Fruit fly (Drosophila melanogaster) S2 (cell line): Measurements from ENCODE around the gene Ac76E.
A peak's percentile ranks its signal among the peaks of the same experiment; 100 is the strongest.

Experiments used
- CG8478 ChIP-seq: fragments of >200 bp; optimal IDR thresholded peaks from 2 replicates; lab custom pipeline; 2018
- CTCF ChIP-seq, 2 experiments: fragments of >200 bp; optimal IDR thresholded peaks; 2 replicates each; lab custom pipeline; 2018

Gene Ac76E

dm6 chr3L:19968725-19969598, 29.9 kb downstream of the Ac76E start:
- no peak for TF ChIP-seq CG8478 (lab: Kevin White, UChicago)
- no peak for TF ChIP-seq CTCF (optimal IDR thresholded peaks at IDR 0.05; lab: Kevin White, UChicago)

dm6 chr3L:19978088-19978487, 39.0 kb downstream of the Ac76E start:
- TF ChIP-seq CTCF (optimal IDR thresholded peaks at IDR 0.05; lab: Kevin White, UChicago) (no peak), CG8478 (lab: Kevin White, UChicago) (no peak)

dm6 chr3L:19979592-19979991, 40.5 kb downstream of the Ac76E start, which contains the start of gene CG14182:
Gene CG14182 (minus strand): TSS chr3L:19979812.
- no peak for TF ChIP-seq CTCF (optimal IDR thresholded peaks at IDR 0.05; lab: Kevin White, UChicago)
- no peak for TF ChIP-seq CG8478 (lab: Kevin White, UChicago)

dm6 chr3L:19981385-19981784, 42.3 kb downstream of the Ac76E start, which contains the start of gene CG17732:
Gene CG17732 (plus strand): TSS chr3L:19981685.
- TF ChIP-seq CTCF (optimal IDR thresholded peaks at IDR 0.05; lab: Kevin White, UChicago) = no peak
- no peak for TF ChIP-seq CG8478 (lab: Kevin White, UChicago)

dm6 chr3L:19985768-19986167, 46.7 kb downstream of the Ac76E start, which contains the start of the genes hale and schuy:
Gene hale (minus strand): TSS chr3L:19985868.
Gene schuy (plus strand): TSS chr3L:19986093.
- TF ChIP-seq CG8478 (lab: Kevin White, UChicago) (no peak), CTCF (optimal IDR thresholded peaks at IDR 0.05; lab: Kevin White, UChicago) (no peak)

dm6 chr3L:19988891-19989290, 49.8 kb downstream of the Ac76E start, which contains the start of gene Csas:
Gene Csas (minus strand): TSS chr3L:19988991.
- TF ChIP-seq CG8478 (lab: Kevin White, UChicago) (no peak), CTCF (optimal IDR thresholded peaks at IDR 0.05; lab: Kevin White, UChicago) (no peak)

- TF ChIP-seq CTCF (optimal IDR thresholded peaks at IDR 0.05; lab: Kevin White, UChicago) (no peak), CG8478 (lab: Kevin White, UChicago) (no peak)
Observed at dm6 chr3L:19991120-19991519, 52.0 kb downstream of the Ac76E start, which contains the start of gene fln. Gene fln (minus strand): TSS chr3L:19991220.

- TF ChIP-seq CG8478 (lab: Kevin White, UChicago) (no peak), CTCF (optimal IDR thresholded peaks at IDR 0.05; lab: Kevin White, UChicago) (no peak)
Observed at dm6 chr3L:19991714-19992231, 52.7 kb downstream of the Ac76E start, which contains the start of the genes CG7646 and Nca. Gene CG7646 (plus strand): TSS chr3L:19991887. Gene Nca (plus strand): TSS chr3L:19991887.

- no peak for TF ChIP-seq CG8478 (lab: Kevin White, UChicago)
- TF ChIP-seq CTCF (optimal IDR thresholded peaks at IDR 0.05; lab: Kevin White, UChicago) = no peak
Observed at dm6 chr3L:19994015-19994414, 54.9 kb downstream of the Ac76E start.

- TF ChIP-seq CTCF (optimal IDR thresholded peaks at IDR 0.05; lab: Kevin White, UChicago) (no peak), CG8478 (lab: Kevin White, UChicago) (no peak)
Observed at dm6 chr3L:20000081-20000736, 61.1 kb downstream of the Ac76E start, which contains the start of the genes Tom20 and Gabat. Gene Tom20 (plus strand): TSS chr3L:20000644. Gene Gabat (minus strand): TSS chr3L:20000686.

dm6 chr3L:20000878-20001640, 62.0 kb downstream of the Ac76E start:
- TF ChIP-seq CG8478 (lab: Kevin White, UChicago) = no peak
- peak in 1 of 2 experiments; percentile 41 for TF ChIP-seq CTCF (optimal IDR thresholded peaks at IDR 0.05; lab: Kevin White, UChicago)

dm6 chr3L:20002482-20003234, 63.6 kb downstream of the Ac76E start, which contains the start of gene CG7668:
Gene CG7668 (plus strand): TSS chr3L:20002736.
- TF ChIP-seq CTCF (optimal IDR thresholded peaks at IDR 0.05; lab: Kevin White, UChicago) (no peak), CG8478 (lab: Kevin White, UChicago) (no peak)

- TF ChIP-seq CG8478 (lab: Kevin White, UChicago) = no peak
- no peak for TF ChIP-seq CTCF (optimal IDR thresholded peaks at IDR 0.05; lab: Kevin White, UChicago)
Observed at dm6 chr3L:20003235-20003493, 64.1 kb downstream of the Ac76E start.
